Fruit fly (Drosophila melanogaster) whole organism, embryonic: ENCODE results near the gene Gpb5.
A peak's percentile ranks its signal among the peaks of the same experiment; 100 is the strongest.

Experiments
- Abd-B ChIP-seq: fragments of 200-800 bp; sonication (Bioruptor generic); optimal IDR thresholded peaks from 2 replicates; lab custom pipeline; 2018; ENCODE audit warnings: missing biosample characterization, mild to moderate bottlenecking, missing genetic modification characterization, moderate library complexity
- Atf-2 ChIP-seq: fragments of 200-800 bp; sonication (Bioruptor generic); optimal IDR thresholded peaks from 2 replicates; lab custom pipeline; 2016; ENCODE audit warnings: missing biosample characterization, missing genetic modification characterization
- BtbVII ChIP-seq: fragments of 200-800 bp; sonication (Bioruptor generic); optimal IDR thresholded peaks from 3 replicates; lab custom pipeline; 2017; ENCODE audit warnings: missing biosample characterization, mild to moderate bottlenecking, missing genetic modification characterization
- CG1024 ChIP-seq: fragments of 200-800 bp; sonication (Bioruptor generic); IDR thresholded peaks from 2 replicates; pipeline ENCODE4 v1.3.6; 2022; ENCODE audit warnings: missing biosample characterization, missing genetic modification characterization
- CG10431 ChIP-seq: fragments of 200-800 bp; sonication (Bioruptor generic); optimal IDR thresholded peaks from 3 replicates; lab custom pipeline; 2018; ENCODE audit warnings: missing biosample characterization, mild to moderate bottlenecking, missing genetic modification characterization
- CG11723 ChIP-seq: fragments of 200-800 bp; sonication (Bioruptor generic); optimal IDR thresholded peaks from 2 replicates; lab custom pipeline; 2017; ENCODE audit warnings: missing biosample characterization, mild to moderate bottlenecking, missing genetic modification characterization
- CG12659 ChIP-seq: fragments of 200-800 bp; sonication (Bioruptor generic); optimal IDR thresholded peaks from 3 replicates; lab custom pipeline; 2017; ENCODE audit warnings: mild to moderate bottlenecking, missing biosample characterization, missing genetic modification reagents, missing genetic modification characterization
- CG1603 ChIP-seq: fragments of 200-800 bp; sonication (Bioruptor generic); optimal IDR thresholded peaks from 2 replicates; lab custom pipeline; 2019; ENCODE audit warnings: missing biosample characterization, mild to moderate bottlenecking, missing genetic modification characterization, moderate library complexity
- CG16813 ChIP-seq: fragments of 200-800 bp; sonication (Bioruptor generic); IDR thresholded peaks from 3 replicates; pipeline ENCODE4 v1.3.6; 2022; ENCODE audit warnings: missing biosample characterization, missing genetic modification characterization; ENCODE audit not compliant: partially characterized antibody
- CG17802 ChIP-seq: fragments of 200-800 bp; sonication (Bioruptor generic); optimal IDR thresholded peaks from 2 replicates; lab custom pipeline; 2018; ENCODE audit warnings: missing biosample characterization, mild to moderate bottlenecking, missing genetic modification characterization, moderate library complexity
- CG18476 ChIP-seq: fragments of 200-800 bp; sonication (Bioruptor generic); optimal IDR thresholded peaks from 2 replicates; lab custom pipeline; 2016; ENCODE audit warnings: missing biosample characterization, mild to moderate bottlenecking, missing genetic modification characterization
- CG30020 ChIP-seq: fragments of 200-800 bp; optimal IDR thresholded peaks from 2 replicates; lab custom pipeline; 2019; ENCODE audit warnings: missing biosample characterization, mild to moderate bottlenecking, missing genetic modification characterization, moderate library complexity
- CG4282 ChIP-seq: fragments of 200-800 bp; sonication (Bioruptor generic); optimal IDR thresholded peaks from 2 replicates; lab custom pipeline; 2016; ENCODE audit warnings: missing biosample characterization, missing genetic modification characterization
- CG7357 ChIP-seq: fragments of 200-800 bp; sonication (Bioruptor generic); IDR thresholded peaks from 3 replicates; pipeline ENCODE4 v1.3.6; 2022; ENCODE audit warnings: missing biosample characterization, missing genetic modification characterization
- CG8089 ChIP-seq: fragments of 200-800 bp; sonication (Bioruptor generic); optimal IDR thresholded peaks from 3 replicates; lab custom pipeline; 2016; ENCODE audit warnings: missing biosample characterization, missing genetic modification characterization
- CG8290 ChIP-seq, 3 experiments: fragments of 200-800 bp; sonication (Bioruptor generic); optimal IDR thresholded peaks; 2 replicates each; lab custom pipeline; 2016 to 2019; ENCODE audit warnings: missing biosample characterization in 3 of 3, missing genetic modification characterization in 3 of 3, mild to moderate bottlenecking in 2 of 3, moderate library complexity in 1 of 3
- CG8388 ChIP-seq: fragments of 200-800 bp; sonication (Bioruptor generic); optimal IDR thresholded peaks from 2 replicates; lab custom pipeline; 2019; ENCODE audit warnings: missing biosample characterization, mild to moderate bottlenecking, missing genetic modification characterization, moderate library complexity
- CG8924 ChIP-seq: fragments of 200-800 bp; optimal IDR thresholded peaks from 3 replicates; lab custom pipeline; 2019; ENCODE audit warnings: missing biosample characterization, mild to moderate bottlenecking, missing genetic modification characterization, moderate library complexity
- D ChIP-seq, 2 experiments: fragments of 200-800 bp in 1 of 2; fragments of >200 bp in 1 of 2; sonication (Bioruptor generic) in 1 of 2; optimal IDR thresholded peaks; 2 replicates in 1 of 2; 3 replicates in 1 of 2; lab custom pipeline; 2017; ENCODE audit warnings: mild to moderate bottlenecking in 1 of 2, missing biosample characterization in 1 of 2, missing genetic modification characterization in 1 of 2, missing genetic modification reagents in 1 of 2
- Dad ChIP-seq: fragments of 200-800 bp; sonication (Bioruptor generic); optimal IDR thresholded peaks from 3 replicates; lab custom pipeline; 2016; ENCODE audit warnings: missing biosample characterization, missing genetic modification characterization
- Deaf1 ChIP-seq: fragments of 200-800 bp; optimal IDR thresholded peaks from 3 replicates; lab custom pipeline; 2019; ENCODE audit warnings: missing biosample characterization, mild to moderate bottlenecking, missing genetic modification characterization, moderate library complexity
- Elba2 ChIP-seq: fragments of 200-800 bp; sonication (Bioruptor generic); optimal IDR thresholded peaks from 3 replicates; lab custom pipeline; 2016; ENCODE audit warnings: missing biosample characterization, missing genetic modification characterization
- Ets65A ChIP-seq: fragments of 200-800 bp; sonication (Bioruptor generic); peaks from one replicate; lab custom pipeline; 2016; ENCODE audit warnings: missing biosample characterization, missing genetic modification characterization
- Ets97D ChIP-seq: fragments of 200-800 bp; sonication (Bioruptor generic); optimal IDR thresholded peaks from 3 replicates; lab custom pipeline; 2016; ENCODE audit warnings: missing biosample characterization, missing genetic modification characterization
- Fer3 ChIP-seq: fragments of 200-800 bp; sonication (Bioruptor generic); optimal IDR thresholded peaks from 2 replicates; lab custom pipeline; 2018; ENCODE audit warnings: missing biosample characterization, mild to moderate bottlenecking, missing genetic modification characterization, moderate library complexity
- HmgZ ChIP-seq: fragments of 200-800 bp; sonication (Bioruptor generic); optimal IDR thresholded peaks from 2 replicates; lab custom pipeline; 2018; ENCODE audit warnings: missing biosample characterization, mild to moderate bottlenecking, missing genetic modification characterization
- Hr78 ChIP-seq, 2 experiments: fragments of 200-800 bp in 1 of 2; fragments of >200 bp in 1 of 2; sonication (Bioruptor generic) in 1 of 2; optimal IDR thresholded peaks; 2 replicates each; lab custom pipeline; 2017 to 2019; ENCODE audit warnings: missing biosample characterization in 2 of 2, missing genetic modification characterization in 2 of 2, mild to moderate bottlenecking in 1 of 2, moderate library complexity in 1 of 2
- Lpt ChIP-seq: fragments of >200 bp; optimal IDR thresholded peaks from 2 replicates; lab custom pipeline; 2018; ENCODE audit warnings: missing biosample characterization, missing genetic modification characterization
- MBD-R2 ChIP-seq: fragments of 200-800 bp; sonication (Bioruptor generic); IDR thresholded peaks from 2 replicates; pipeline ENCODE4 v1.3.6; 2022; ENCODE audit warnings: missing biosample characterization, missing genetic modification characterization
- MESR4 ChIP-seq: fragments of 200-800 bp; sonication (Bioruptor generic); optimal IDR thresholded peaks from 2 replicates; lab custom pipeline; 2018; ENCODE audit warnings: missing biosample characterization, mild to moderate bottlenecking, missing genetic modification characterization, moderate library complexity
- Trl ChIP-seq, 3 experiments: fragments of >200 bp in 2 of 3; fragments of 200-800 bp in 1 of 3; sonication (Bioruptor generic) in 1 of 3; optimal IDR thresholded peaks; 2 replicates in 1 of 3; 3 replicates in 2 of 3; lab custom pipeline; 2016 to 2017; ENCODE audit warnings: missing biosample characterization in 1 of 3, missing genetic modification characterization in 1 of 3
- aop ChIP-seq: fragments of 200-800 bp; sonication (Bioruptor generic); IDR thresholded peaks from 2 replicates; pipeline ENCODE4 v1.3.6; 2022; ENCODE audit warnings: missing biosample characterization, missing genetic modification characterization
- dati ChIP-seq: fragments of 200-800 bp; sonication (Bioruptor generic); IDR thresholded peaks from 2 replicates; pipeline ENCODE4 v1.3.6; 2022; ENCODE audit warnings: missing biosample characterization, missing genetic modification characterization
- dimm ChIP-seq: fragments of 200-800 bp; sonication (Bioruptor generic); IDR thresholded peaks from 2 replicates; pipeline ENCODE4 v1.3.6; 2022; ENCODE audit warnings: missing biosample characterization, missing genetic modification characterization
- ewg ChIP-seq: fragments of 200-800 bp; sonication (Bioruptor generic); optimal IDR thresholded peaks from 3 replicates; lab custom pipeline; 2017; ENCODE audit warnings: mild to moderate bottlenecking, missing biosample characterization, missing genetic modification reagents, missing genetic modification characterization
- gfzf ChIP-seq: fragments of 200-800 bp; sonication (Bioruptor generic); optimal IDR thresholded peaks from 2 replicates; lab custom pipeline; 2016; ENCODE audit warnings: missing biosample characterization, mild to moderate bottlenecking, missing genetic modification characterization, moderate library complexity
- insv ChIP-seq, 2 experiments: fragments of 200-800 bp; sonication (Bioruptor generic); optimal IDR thresholded peaks; 3 replicates each; lab custom pipeline; 2016 to 2018; ENCODE audit warnings: missing biosample characterization in 2 of 2, missing genetic modification characterization in 2 of 2
- lab ChIP-seq: fragments of 200-800 bp; sonication (Bioruptor generic); optimal IDR thresholded peaks from 3 replicates; lab custom pipeline; 2017; ENCODE audit warnings: missing biosample characterization, missing genetic modification characterization, mild to moderate bottlenecking, moderate library complexity, missing genetic modification reagents
- nmo ChIP-seq: fragments of 200-800 bp; sonication (Bioruptor generic); optimal IDR thresholded peaks from 2 replicates; lab custom pipeline; 2018; ENCODE audit warnings: missing biosample characterization, mild to moderate bottlenecking, missing genetic modification characterization, moderate library complexity
- onecut ChIP-seq: fragments of 200-800 bp; sonication (Bioruptor generic); IDR thresholded peaks from 2 replicates; pipeline ENCODE4 v1.3.6; 2022; ENCODE audit warnings: missing biosample characterization, missing genetic modification characterization
- pfk ChIP-seq: fragments of 200-800 bp; sonication (Bioruptor generic); optimal IDR thresholded peaks from 2 replicates; lab custom pipeline; 2018; ENCODE audit warnings: missing biosample characterization, mild to moderate bottlenecking, missing genetic modification characterization, moderate library complexity
- phol ChIP-seq: fragments of 200-800 bp; sonication (Bioruptor generic); optimal IDR thresholded peaks from 3 replicates; lab custom pipeline; 2018; ENCODE audit warnings: missing biosample characterization, mild to moderate bottlenecking, missing genetic modification characterization, moderate library complexity
- pzg ChIP-seq: fragments of 200-800 bp; sonication (Bioruptor generic); optimal IDR thresholded peaks from 3 replicates; lab custom pipeline; 2018; ENCODE audit warnings: missing biosample characterization, mild to moderate bottlenecking, missing genetic modification characterization, moderate library complexity
- slbo ChIP-seq: fragments of 200-800 bp; sonication (Bioruptor generic); IDR thresholded peaks from 2 replicates; pipeline ENCODE4 v1.3.6; 2022; ENCODE audit warnings: missing biosample characterization, missing genetic modification characterization
- ssp ChIP-seq: fragments of 200-800 bp; sonication (Bioruptor generic); IDR thresholded peaks from 2 replicates; pipeline ENCODE4 v1.3.6; 2022; ENCODE audit warnings: missing biosample characterization, missing genetic modification characterization

Gpb5 gene

DNA sequence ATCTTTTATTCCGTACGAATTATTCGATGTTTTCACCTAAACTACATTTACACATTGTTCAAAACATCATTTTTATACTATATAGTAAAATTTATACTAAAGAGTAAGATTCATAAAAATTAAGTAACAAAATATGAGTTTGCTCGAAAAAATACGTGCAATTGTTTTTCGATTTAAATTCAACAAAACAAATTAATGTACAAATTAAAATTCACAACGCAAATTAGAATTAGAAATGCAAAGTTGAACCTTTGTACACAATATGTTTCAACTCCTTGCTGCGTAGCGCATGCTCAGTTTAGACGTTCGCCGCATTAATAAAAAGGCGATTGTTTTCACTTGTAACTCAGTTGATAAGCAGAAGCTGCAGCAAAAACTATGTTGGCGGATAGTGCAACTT, at the start of gene Gpb5:
Gpb5 (plus strand) TSS at position 301 of the 400 bp plus-strand sequence.
- no peak for TF ChIP-seq CG16813 (GFP tag; lab: Robert Waterston, UW)
- peak; percentile 17 for TF ChIP-seq ewg (GFP tag; lab: Kevin White, UChicago)

DNA sequence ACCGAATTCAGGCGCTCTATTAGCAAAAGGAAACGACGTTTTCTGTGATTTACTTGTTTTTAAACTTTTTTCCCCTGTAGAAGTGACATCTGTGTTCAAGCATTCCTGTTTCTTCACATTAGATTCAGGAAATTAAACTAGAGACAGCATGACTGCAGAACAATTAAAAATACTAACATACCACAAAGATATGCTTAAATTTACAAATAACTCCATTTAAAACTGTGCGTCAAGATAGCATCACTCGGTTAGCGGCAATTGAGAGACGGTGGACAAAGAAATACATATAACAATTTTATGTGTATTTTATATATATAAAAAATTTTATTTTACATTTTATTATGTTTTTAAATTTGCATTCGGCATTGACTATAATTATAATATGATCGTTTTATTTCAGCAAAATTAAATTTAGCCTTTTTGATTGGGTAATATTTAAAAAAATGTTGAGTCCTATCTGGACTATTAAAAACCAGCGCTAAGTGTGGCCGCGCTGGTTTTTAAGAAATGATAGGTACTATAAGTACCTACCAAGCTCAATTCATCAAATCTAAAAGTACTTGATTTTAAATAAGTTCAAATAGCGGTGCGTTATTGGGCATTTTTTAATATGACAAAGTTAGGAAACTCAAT, 2.1 kb downstream of the Gpb5 start, which contains the start of gene Tim23:
Tim23 (minus strand) TSS at position 144 of the 633 bp plus-strand sequence.
- peak; percentile 1 for TF ChIP-seq nmo (GFP tag; lab: Kevin White, UChicago)
- TF ChIP-seq CG10431 (GFP tag; lab: Kevin White, UChicago): no peak
- TF ChIP-seq Elba2 (GFP tag; lab: Kevin White, UChicago): no peak
- TF ChIP-seq Abd-B: peak; percentile 27
- TF ChIP-seq CG4282 (GFP tag; lab: Kevin White, UChicago): no peak
- TF ChIP-seq CG12659: peak; percentile 17
- peak; percentile 100 for TF ChIP-seq CG1603 (tag; lab: Kevin White, UChicago)
- TF ChIP-seq lab (GFP tag; lab: Kevin White, UChicago): no peak
- peak; percentile 90 for TF ChIP-seq CG8388
- peak; percentile 45 for TF ChIP-seq Ets97D (GFP tag; lab: Kevin White, UChicago)
- no peak for TF ChIP-seq Deaf1 (tag; lab: Kevin White, UChicago)
- TF ChIP-seq BtbVII (GFP tag; lab: Kevin White, UChicago): no peak
- peak; percentile 98 for TF ChIP-seq CG30020
- no peak for TF ChIP-seq aop (GFP tag; lab: Robert Waterston, UW)
- TF ChIP-seq slbo (GFP tag; lab: Robert Waterston, UW): no peak
- TF ChIP-seq ssp (GFP tag; lab: Robert Waterston, UW): peak; percentile 85
- no peak for TF ChIP-seq Fer3 (tag; lab: Kevin White, UChicago)
- TF ChIP-seq CG8290 (GFP tag; optimal IDR thresholded peaks at IDR 0.05; lab: Kevin White, UChicago): no peak
- peak in 1 of 2 experiments; percentile 33 for TF ChIP-seq CG8290 (tag; optimal IDR thresholded peaks at IDR 0.05; lab: Kevin White, UChicago)
- peak; percentile 34 for TF ChIP-seq pzg (GFP tag; lab: Kevin White, UChicago)
- TF ChIP-seq Dad: no peak
- peak; percentile 59 for TF ChIP-seq MBD-R2 (GFP tag; lab: Robert Waterston, UW)
- TF ChIP-seq CG1024 (GFP tag; lab: Robert Waterston, UW): peak; percentile 97
- peak; percentile 50 for TF ChIP-seq MESR4 (GFP tag; lab: Kevin White, UChicago)
- TF ChIP-seq phol (tag; lab: Kevin White, UChicago): peak; percentile 39
- TF ChIP-seq dati: no peak
- TF ChIP-seq Atf-2 (GFP tag; lab: Kevin White, UChicago): no peak
- TF ChIP-seq Ets65A (GFP tag; lab: Kevin White, UChicago): peak; percentile 49
- peak; percentile 96 for TF ChIP-seq CG17802
- no peak for TF ChIP-seq HmgZ (tag; lab: Kevin White, UChicago)
- peak; percentile 85 for TF ChIP-seq pfk
- peak; percentile 21 for TF ChIP-seq gfzf (GFP tag; lab: Kevin White, UChicago)
- peak; percentile 46 for TF ChIP-seq CG11723 (GFP tag; lab: Kevin White, UChicago)
- TF ChIP-seq dimm: no peak

DNA sequence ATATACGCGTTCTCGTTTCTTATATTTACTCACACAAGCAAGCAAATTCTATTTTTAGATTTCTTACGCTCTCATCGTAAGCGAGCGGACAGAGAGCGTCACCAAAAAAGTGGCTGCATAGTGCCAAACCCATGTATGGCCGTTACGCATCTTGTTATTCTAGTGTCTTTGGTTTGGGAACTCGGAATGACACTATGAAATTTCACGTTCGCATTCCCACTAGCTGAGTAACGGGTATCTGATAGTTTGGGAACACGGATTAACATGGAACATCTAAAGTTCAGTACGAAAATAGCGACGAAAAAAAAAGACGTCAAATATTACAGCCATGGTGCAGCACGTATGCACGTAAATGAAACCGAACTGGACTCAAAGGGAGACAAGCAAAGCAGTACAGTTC, 3.5 kb downstream of the Gpb5 start:
- 0 out of 2 replicates have a peak, but pooled peaks have one; percentile 4 for TF ChIP-seq onecut
- peak; percentile 73 for TF ChIP-seq pfk
- TF ChIP-seq ssp (GFP tag; lab: Robert Waterston, UW): peak; percentile 89
- peak; percentile 14 for TF ChIP-seq CG8089 (GFP tag; lab: Kevin White, UChicago)
- no peak for TF ChIP-seq insv (GFP tag; optimal IDR thresholded peaks at IDR 0.05; lab: Kevin White, UChicago)
- TF ChIP-seq CG30020: peak; percentile 94
- no peak for TF ChIP-seq CG8924 (tag; lab: Kevin White, UChicago)
- TF ChIP-seq CG7357 (GFP tag; lab: Robert Waterston, UW): 0 out of 3 replicates have a peak, but pooled peaks have one; percentile 5
- TF ChIP-seq Trl (optimal IDR thresholded peaks at IDR 0.05; lab: Kevin White, UChicago): no peak
- TF ChIP-seq Trl (GFP tag; optimal IDR thresholded peaks at IDR 0.05; lab: Kevin White, UChicago): no peak
- TF ChIP-seq Hr78 (GFP tag; optimal IDR thresholded peaks at IDR 0.05; lab: Kevin White, UChicago): no peak
- no peak for TF ChIP-seq D (optimal IDR thresholded peaks at IDR 0.05; lab: Kevin White, UChicago)
- TF ChIP-seq D (GFP tag; optimal IDR thresholded peaks at IDR 0.05; lab: Kevin White, UChicago): no peak
- no peak for TF ChIP-seq CG18476 (GFP tag; lab: Kevin White, UChicago)
- TF ChIP-seq CG11723 (GFP tag; lab: Kevin White, UChicago): peak; percentile 21
- TF ChIP-seq Lpt (GFP tag; lab: Kevin White, UChicago): no peak
